Fruit fly (Drosophila melanogaster) whole organism, prepupa: ENCODE data around the gene Nepl21.
A peak's percentile ranks its signal among the peaks of the same experiment; 100 is the strongest.

ENCODE experiments used
- Blimp-1 ChIP-seq: fragments of 200-800 bp; sonication (Bioruptor generic); optimal IDR thresholded peaks from 3 replicates; lab custom pipeline; 2017; ENCODE audit warnings: missing biosample characterization, missing genetic modification characterization, mild to moderate bottlenecking, moderate library complexity, missing genetic modification reagents
- CG10669 ChIP-seq: fragments of 200-800 bp; sonication (Bioruptor generic); optimal IDR thresholded peaks from 3 replicates; lab custom pipeline; 2018; ENCODE audit warnings: missing biosample characterization, mild to moderate bottlenecking, missing genetic modification characterization, moderate library complexity
- CG11762 ChIP-seq: fragments of 200-800 bp; sonication (Bioruptor generic); optimal IDR thresholded peaks from 3 replicates; lab custom pipeline; 2016; ENCODE audit warnings: missing biosample characterization, missing genetic modification characterization; ENCODE audit not compliant: insufficient read depth
- CG15336 ChIP-seq: fragments of 200-800 bp; sonication (Bioruptor generic); IDR thresholded peaks from 2 replicates; pipeline ENCODE4 v1.3.6; 2022; ENCODE audit warnings: missing biosample characterization, missing genetic modification characterization
- CG1621 ChIP-seq: fragments of 200-800 bp; sonication (Bioruptor generic); optimal IDR thresholded peaks from 3 replicates; lab custom pipeline; 2018; ENCODE audit warnings: missing biosample characterization, mild to moderate bottlenecking, missing genetic modification characterization
- CG16779 ChIP-seq: fragments of 200-800 bp; sonication (Bioruptor generic); optimal IDR thresholded peaks from 3 replicates; lab custom pipeline; 2017; ENCODE audit warnings: missing biosample characterization, mild to moderate bottlenecking, missing genetic modification characterization
- CG3032 ChIP-seq: fragments of 200-800 bp; optimal IDR thresholded peaks from 2 replicates; lab custom pipeline; 2019; ENCODE audit warnings: missing biosample characterization, mild to moderate bottlenecking, missing genetic modification characterization, moderate library complexity
- CG31627 ChIP-seq: fragments of 200-800 bp; sonication (Bioruptor generic); optimal IDR thresholded peaks from 3 replicates; lab custom pipeline; 2016; ENCODE audit warnings: missing biosample characterization, missing genetic modification characterization
- CG32006 ChIP-seq: fragments of 200-800 bp; sonication (Bioruptor generic); optimal IDR thresholded peaks from 3 replicates; lab custom pipeline; 2017; ENCODE audit warnings: missing biosample characterization, mild to moderate bottlenecking, missing genetic modification characterization
- CG34406 ChIP-seq: fragments of 200-800 bp; sonication (Bioruptor generic); optimal IDR thresholded peaks from 3 replicates; lab custom pipeline; 2016; ENCODE audit warnings: missing biosample characterization, missing genetic modification characterization
- CG4318 ChIP-seq: fragments of 200-800 bp; sonication (Bioruptor generic); optimal IDR thresholded peaks from 3 replicates; lab custom pipeline; 2017; ENCODE audit warnings: missing biosample characterization, mild to moderate bottlenecking, missing genetic modification characterization
- CG6163 ChIP-seq: fragments of 200-800 bp; sonication (Bioruptor generic); IDR thresholded peaks from 3 replicates; pipeline ENCODE4 v1.3.6; 2022; ENCODE audit warnings: missing biosample characterization, missing genetic modification characterization
- CG6792 ChIP-seq: fragments of 200-800 bp; sonication (Bioruptor generic); optimal IDR thresholded peaks from 3 replicates; lab custom pipeline; 2016; ENCODE audit warnings: missing biosample characterization, missing genetic modification characterization
- CG6808 ChIP-seq: fragments of 200-800 bp; sonication (Bioruptor generic); optimal IDR thresholded peaks from 3 replicates; lab custom pipeline; 2017; ENCODE audit warnings: missing biosample characterization, missing genetic modification characterization, mild to moderate bottlenecking, moderate library complexity, missing genetic modification reagents
- CG8119 ChIP-seq: fragments of 200-800 bp; sonication (Bioruptor generic); IDR thresholded peaks from 3 replicates; pipeline ENCODE4 v1.3.6; 2022; ENCODE audit warnings: missing biosample characterization, missing genetic modification characterization
- CG8319 ChIP-seq: fragments of 200-800 bp; sonication (Bioruptor generic); optimal IDR thresholded peaks from 3 replicates; lab custom pipeline; 2016; ENCODE audit warnings: missing biosample characterization, missing genetic modification characterization
- CG9139 ChIP-seq: fragments of 200-800 bp; sonication (Bioruptor generic); optimal IDR thresholded peaks from 3 replicates; lab custom pipeline; 2017; ENCODE audit warnings: missing biosample characterization, mild to moderate bottlenecking, missing genetic modification characterization
- Eip78C ChIP-seq: fragments of 200-800 bp; sonication (Bioruptor generic); peaks from one replicate; lab custom pipeline; 2016; ENCODE audit warnings: missing biosample characterization, missing genetic modification characterization
- Eip93F ChIP-seq: fragments of 200-800 bp; sonication (Bioruptor generic); optimal IDR thresholded peaks from 2 replicates; lab custom pipeline; 2016; ENCODE audit warnings: missing biosample characterization, mild to moderate bottlenecking, missing genetic modification characterization
- Ets21C ChIP-seq: fragments of 200-800 bp; sonication (Bioruptor generic); optimal IDR thresholded peaks from 3 replicates; lab custom pipeline; 2016; ENCODE audit warnings: missing biosample characterization, missing genetic modification characterization
- Ets96B ChIP-seq: fragments of 200-800 bp; optimal IDR thresholded peaks from 2 replicates; lab custom pipeline; 2019; ENCODE audit warnings: missing biosample characterization, mild to moderate bottlenecking, missing genetic modification characterization, moderate library complexity
- Hr38 ChIP-seq: sonication (Bioruptor generic); optimal IDR thresholded peaks from 2 replicates; lab custom pipeline; 2016; ENCODE audit warnings: missing biosample characterization, missing genetic modification characterization
- Hr39 ChIP-seq: fragments of 200-800 bp; sonication (Bioruptor generic); optimal IDR thresholded peaks from 2 replicates; lab custom pipeline; 2016; ENCODE audit warnings: missing biosample characterization, missing genetic modification characterization
- Hr4 ChIP-seq: fragments of 200-800 bp; sonication (Bioruptor generic); optimal IDR thresholded peaks from 3 replicates; lab custom pipeline; 2016; ENCODE audit warnings: missing biosample characterization, missing genetic modification characterization
- Lpt ChIP-seq: fragments of 200-800 bp; sonication (Bioruptor generic); optimal IDR thresholded peaks from 3 replicates; lab custom pipeline; 2016; ENCODE audit warnings: missing biosample characterization, missing genetic modification characterization
- Sox102F ChIP-seq: fragments of 200-800 bp; sonication (Bioruptor generic); optimal IDR thresholded peaks from 2 replicates; lab custom pipeline; 2016; ENCODE audit warnings: missing biosample characterization, mild to moderate bottlenecking, missing genetic modification characterization
- achi ChIP-seq: fragments of 200-800 bp; sonication (Bioruptor generic); optimal IDR thresholded peaks from 3 replicates; lab custom pipeline; 2016; ENCODE audit warnings: missing biosample characterization, missing genetic modification characterization
- acj6 ChIP-seq: fragments of 200-800 bp; sonication (Bioruptor generic); optimal IDR thresholded peaks from 3 replicates; lab custom pipeline; 2016; ENCODE audit warnings: missing biosample characterization, missing genetic modification characterization
- cyc ChIP-seq: fragments of 200-800 bp; sonication (Bioruptor generic); optimal IDR thresholded peaks from 3 replicates; lab custom pipeline; 2016; ENCODE audit warnings: missing biosample characterization, missing genetic modification characterization
- dac ChIP-seq: fragments of 200-800 bp; sonication (Bioruptor generic); optimal IDR thresholded peaks from 2 replicates; lab custom pipeline; 2017; ENCODE audit warnings: missing biosample characterization, mild to moderate bottlenecking, missing genetic modification characterization
- dsx ChIP-seq: fragments of 200-800 bp; optimal IDR thresholded peaks from 3 replicates; lab custom pipeline; 2019; ENCODE audit warnings: missing biosample characterization, mild to moderate bottlenecking, missing genetic modification characterization, moderate library complexity; ENCODE audit not compliant: poor library complexity, severe bottlenecking
- esn ChIP-seq: fragments of 200-800 bp; sonication (Bioruptor generic); optimal IDR thresholded peaks from 2 replicates; lab custom pipeline; 2016; ENCODE audit warnings: missing biosample characterization, mild to moderate bottlenecking, missing genetic modification characterization, moderate library complexity
- fd59A ChIP-seq: fragments of 200-800 bp; sonication (Bioruptor generic); optimal IDR thresholded peaks from 2 replicates; lab custom pipeline; 2017; ENCODE audit warnings: missing biosample characterization, mild to moderate bottlenecking, missing genetic modification characterization, missing genetic modification reagents
- fkh ChIP-seq: fragments of 200-800 bp; sonication (Bioruptor generic); optimal IDR thresholded peaks from 3 replicates; lab custom pipeline; 2017; ENCODE audit warnings: missing biosample characterization, mild to moderate bottlenecking, missing genetic modification characterization, moderate library complexity
- lz ChIP-seq: fragments of 200-800 bp; sonication (Bioruptor generic); optimal IDR thresholded peaks from 3 replicates; lab custom pipeline; 2016; ENCODE audit warnings: missing biosample characterization, missing genetic modification characterization
- net ChIP-seq: fragments of 200-800 bp; sonication (Bioruptor generic); optimal IDR thresholded peaks from 3 replicates; lab custom pipeline; 2016; ENCODE audit warnings: missing biosample characterization, missing genetic modification characterization
- pdm3 ChIP-seq: fragments of 200-800 bp; sonication (Bioruptor generic); optimal IDR thresholded peaks from 3 replicates; lab custom pipeline; 2016; ENCODE audit warnings: missing biosample characterization, missing genetic modification characterization
- spab ChIP-seq: fragments of 200-800 bp; sonication (Bioruptor generic); optimal IDR thresholded peaks from 2 replicates; lab custom pipeline; 2017; ENCODE audit warnings: missing biosample characterization, mild to moderate bottlenecking, missing genetic modification characterization, missing genetic modification reagents
- ss ChIP-seq, 2 experiments: fragments of 200-800 bp; sonication (Bioruptor generic); optimal IDR thresholded peaks; 2 replicates in 1 of 2; 3 replicates in 1 of 2; lab custom pipeline; 2017 to 2018; ENCODE audit warnings: mild to moderate bottlenecking in 2 of 2, missing biosample characterization in 2 of 2, missing genetic modification characterization in 2 of 2, moderate library complexity in 1 of 2
- svp ChIP-seq: fragments of 200-800 bp; sonication (Bioruptor generic); peaks from one replicate; lab custom pipeline; 2016; ENCODE audit warnings: missing biosample characterization, missing genetic modification characterization
- vri ChIP-seq: fragments of 200-800 bp; sonication (Bioruptor generic); optimal IDR thresholded peaks from 3 replicates; lab custom pipeline; 2016; ENCODE audit warnings: missing biosample characterization, mild to moderate bottlenecking, missing genetic modification characterization

Gene Nepl21

dm6 chr3R:28847547-28848316 is 35.8 kb upstream of the Nepl21 start (continued):
- TF ChIP-seq dac (GFP tag; lab: Kevin White, UChicago): no peak
- no peak for TF ChIP-seq Eip93F (GFP tag; lab: Kevin White, UChicago)
- no peak for TF ChIP-seq CG4318 (GFP tag; lab: Kevin White, UChicago)
- TF ChIP-seq Hr39: peak; percentile 17
- TF ChIP-seq spab (GFP tag; lab: Kevin White, UChicago): peak; percentile 53
- TF ChIP-seq ss (GFP tag; optimal IDR thresholded peaks at IDR 0.05; lab: Kevin White, UChicago): peak; percentile 3 to 63
- peak; percentile 59 for TF ChIP-seq esn (GFP tag; lab: Kevin White, UChicago)
- TF ChIP-seq Blimp-1: no peak
- TF ChIP-seq, all 60 proteins: peak for 39

DNA sequence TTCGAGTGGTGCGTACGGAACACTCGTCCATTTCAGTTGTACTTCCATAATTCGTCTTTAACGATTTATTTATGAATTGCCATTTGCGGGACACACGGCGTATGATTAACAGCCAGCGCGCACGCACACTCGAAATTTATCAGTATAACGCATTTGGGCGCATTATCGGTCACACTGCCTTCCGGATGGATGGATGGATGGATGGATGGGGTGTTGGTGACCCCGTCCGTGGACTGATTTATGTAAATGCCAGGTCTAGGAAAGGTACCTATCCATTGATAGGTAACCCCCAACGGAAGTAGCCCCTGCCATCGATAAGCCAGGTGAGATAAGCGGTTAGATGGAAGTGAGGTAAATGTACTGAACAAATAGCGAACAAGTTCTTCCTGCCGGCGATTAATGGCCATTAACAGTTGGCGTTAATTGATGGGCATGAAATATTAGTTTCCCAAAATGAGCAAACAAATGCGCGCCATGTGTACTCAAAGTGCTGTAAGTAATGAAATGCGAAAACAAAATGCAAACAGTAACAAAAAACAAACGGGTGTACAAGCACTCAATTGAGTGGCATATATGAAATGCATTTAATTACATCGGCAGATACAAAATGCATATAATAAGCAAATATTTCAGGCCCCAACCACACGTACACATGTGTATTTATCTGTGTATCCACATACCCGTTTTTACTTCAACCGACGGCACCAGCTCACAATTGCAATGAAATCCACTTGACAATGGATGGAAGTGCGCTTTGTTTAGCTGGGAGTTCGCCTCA is 34.6 kb upstream of the Nepl21 start:
- TF ChIP-seq Ets21C (GFP tag; lab: Kevin White, UChicago) (no peak), fkh (GFP tag; lab: Kevin White, UChicago) (peak; percentile 9), Eip78C (GFP tag; lab: Kevin White, UChicago) (peak; percentile 56), CG8319 (GFP tag; lab: Kevin White, UChicago) (peak; percentile 76), CG6808 (peak; percentile 1), ss (GFP tag; optimal IDR thresholded peaks at IDR 0.05; lab: Kevin White, UChicago) (peak in 1 of 2 experiments; percentile 15), CG32006 (GFP tag; lab: Kevin White, UChicago) (no peak), fd59A (GFP tag; lab: Kevin White, UChicago) (no peak), CG34406 (no peak)

dm6 chr3R:28850662-28851257 is 32.7 kb upstream of the Nepl21 start:
- TF ChIP-seq dac (GFP tag; lab: Kevin White, UChicago) (peak; percentile 32), CG6808 (no peak), net (GFP tag; lab: Kevin White, UChicago) (peak; percentile 6), pdm3 (GFP tag; lab: Kevin White, UChicago) (peak; percentile 45), Hr38 (no peak), dsx (GFP tag; lab: Kevin White, UChicago) (no peak), CG1621 (no peak), CG16779 (tag; lab: Kevin White, UChicago) (peak; percentile 8), CG6792 (GFP tag; lab: Kevin White, UChicago) (peak; percentile 32), CG4318 (GFP tag; lab: Kevin White, UChicago) (peak; percentile 15), Lpt (GFP tag; lab: Kevin White, UChicago) (peak; percentile 24), Sox102F (GFP tag; lab: Kevin White, UChicago) (no peak), CG31627 (GFP tag; lab: Kevin White, UChicago) (no peak), Hr4 (peak; percentile 75), Ets96B (tag; lab: Kevin White, UChicago) (peak; percentile 4), Eip93F (GFP tag; lab: Kevin White, UChicago) (no peak), achi (GFP tag; lab: Kevin White, UChicago) (peak; percentile 1), CG32006 (GFP tag; lab: Kevin White, UChicago) (peak; percentile 82), Eip78C (GFP tag; lab: Kevin White, UChicago) (peak; percentile 63), CG9139 (GFP tag; lab: Kevin White, UChicago) (no peak), lz (GFP tag; lab: Kevin White, UChicago) (no peak), CG11762 (GFP tag; lab: Kevin White, UChicago) (peak; percentile 31), CG3032 (tag; lab: Kevin White, UChicago) (peak; percentile 29), vri (no peak), fd59A (GFP tag; lab: Kevin White, UChicago) (peak; percentile 8), cyc (GFP tag; lab: Kevin White, UChicago) (no peak), CG8119 (GFP tag; lab: Robert Waterston, UW) (peak; percentile 80), ss (GFP tag; optimal IDR thresholded peaks at IDR 0.05; lab: Kevin White, UChicago) (no peak), esn (GFP tag; lab: Kevin White, UChicago) (no peak), acj6 (GFP tag; lab: Kevin White, UChicago) (peak; percentile 40), CG6163 (GFP tag; lab: Robert Waterston, UW) (peak; percentile 67), CG15336 (peak; percentile 90), CG10669 (no peak), svp (GFP tag; lab: Kevin White, UChicago) (peak; percentile 13), Ets21C (GFP tag; lab: Kevin White, UChicago) (no peak), spab (GFP tag; lab: Kevin White, UChicago) (no peak)
